Fruit fly (Drosophila melanogaster) whole organism, embryonic: ENCODE measurements around the gene Ets98B.

Experiments used
- crol ChIP-seq: fragments of 200-800 bp; sonication (Bioruptor generic); IDR thresholded peaks from 2 replicates; pipeline ENCODE4 v1.3.6; 2022; ENCODE audit warnings: missing biosample characterization, missing genetic modification characterization
- sd ChIP-seq: fragments of 200-800 bp; sonication (Bioruptor generic); optimal IDR thresholded peaks from 3 replicates; lab custom pipeline; 2018; ENCODE audit warnings: missing biosample characterization, mild to moderate bottlenecking, missing genetic modification characterization, moderate library complexity
- vvl ChIP-seq: fragments of 200-800 bp; sonication (Bioruptor generic); IDR thresholded peaks from 2 replicates; pipeline ENCODE4 v1.3.6; 2022; ENCODE audit warnings: missing biosample characterization, missing genetic modification characterization

The Ets98B gene

dm6 chr3R:27740692-27741091, 4.4 kb downstream of the Ets98B start:
- peak; percentile 90 for TF ChIP-seq sd (tag; lab: Kevin White, UChicago)
- TF ChIP-seq vvl (GFP tag; lab: Robert Waterston, UW): peak; percentile 28; the same call in 1 of the 2 replicates
- no peak for TF ChIP-seq crol (GFP tag; lab: Robert Waterston, UW)
